Fruit fly (Drosophila melanogaster) whole organism, prepupa: ENCODE measurements around the gene gammaTub37C.

ENCODE experiments used
- CG10669 ChIP-seq: fragments of 200-800 bp; sonication (Bioruptor generic); optimal IDR thresholded peaks from 3 replicates; lab custom pipeline; 2018; ENCODE audit warnings: missing biosample characterization, mild to moderate bottlenecking, missing genetic modification characterization, moderate library complexity
- CG11762 ChIP-seq: fragments of 200-800 bp; sonication (Bioruptor generic); optimal IDR thresholded peaks from 3 replicates; lab custom pipeline; 2016; ENCODE audit warnings: missing biosample characterization, missing genetic modification characterization; ENCODE audit not compliant: insufficient read depth
- CG15336 ChIP-seq: fragments of 200-800 bp; sonication (Bioruptor generic); IDR thresholded peaks from 2 replicates; pipeline ENCODE4 v1.3.6; 2022; ENCODE audit warnings: missing biosample characterization, missing genetic modification characterization
- CG1621 ChIP-seq: fragments of 200-800 bp; sonication (Bioruptor generic); optimal IDR thresholded peaks from 3 replicates; lab custom pipeline; 2018; ENCODE audit warnings: missing biosample characterization, mild to moderate bottlenecking, missing genetic modification characterization
- CG16779 ChIP-seq: fragments of 200-800 bp; sonication (Bioruptor generic); optimal IDR thresholded peaks from 3 replicates; lab custom pipeline; 2017; ENCODE audit warnings: missing biosample characterization, mild to moderate bottlenecking, missing genetic modification characterization
- CG3032 ChIP-seq: fragments of 200-800 bp; optimal IDR thresholded peaks from 2 replicates; lab custom pipeline; 2019; ENCODE audit warnings: missing biosample characterization, mild to moderate bottlenecking, missing genetic modification characterization, moderate library complexity
- CG31627 ChIP-seq: fragments of 200-800 bp; sonication (Bioruptor generic); optimal IDR thresholded peaks from 3 replicates; lab custom pipeline; 2016; ENCODE audit warnings: missing biosample characterization, missing genetic modification characterization
- CG34406 ChIP-seq: fragments of 200-800 bp; sonication (Bioruptor generic); optimal IDR thresholded peaks from 3 replicates; lab custom pipeline; 2016; ENCODE audit warnings: missing biosample characterization, missing genetic modification characterization
- CG4318 ChIP-seq: fragments of 200-800 bp; sonication (Bioruptor generic); optimal IDR thresholded peaks from 3 replicates; lab custom pipeline; 2017; ENCODE audit warnings: missing biosample characterization, mild to moderate bottlenecking, missing genetic modification characterization
- CG6163 ChIP-seq: fragments of 200-800 bp; sonication (Bioruptor generic); IDR thresholded peaks from 3 replicates; pipeline ENCODE4 v1.3.6; 2022; ENCODE audit warnings: missing biosample characterization, missing genetic modification characterization
- CG6792 ChIP-seq: fragments of 200-800 bp; sonication (Bioruptor generic); optimal IDR thresholded peaks from 3 replicates; lab custom pipeline; 2016; ENCODE audit warnings: missing biosample characterization, missing genetic modification characterization
- CG8319 ChIP-seq: fragments of 200-800 bp; sonication (Bioruptor generic); optimal IDR thresholded peaks from 3 replicates; lab custom pipeline; 2016; ENCODE audit warnings: missing biosample characterization, missing genetic modification characterization
- CG8632 ChIP-seq: fragments of 200-800 bp; sonication (Bioruptor generic); optimal IDR thresholded peaks from 3 replicates; lab custom pipeline; 2016; ENCODE audit warnings: missing biosample characterization, missing genetic modification characterization
- CG9139 ChIP-seq: fragments of 200-800 bp; sonication (Bioruptor generic); optimal IDR thresholded peaks from 3 replicates; lab custom pipeline; 2017; ENCODE audit warnings: missing biosample characterization, mild to moderate bottlenecking, missing genetic modification characterization
- Eip75B ChIP-seq: fragments of 200-800 bp; sonication (Bioruptor generic); optimal IDR thresholded peaks from 3 replicates; lab custom pipeline; 2016; ENCODE audit warnings: missing biosample characterization, missing genetic modification characterization
- Eip78C ChIP-seq: fragments of 200-800 bp; sonication (Bioruptor generic); peaks from one replicate; lab custom pipeline; 2016; ENCODE audit warnings: missing biosample characterization, missing genetic modification characterization
- Ets21C ChIP-seq: fragments of 200-800 bp; sonication (Bioruptor generic); optimal IDR thresholded peaks from 3 replicates; lab custom pipeline; 2016; ENCODE audit warnings: missing biosample characterization, missing genetic modification characterization
- Gug ChIP-seq: fragments of 200-800 bp; sonication (Bioruptor generic); IDR thresholded peaks from 2 replicates; pipeline ENCODE4 v1.3.6; 2022; ENCODE audit warnings: missing biosample characterization, missing genetic modification characterization
- Hr38 ChIP-seq: sonication (Bioruptor generic); optimal IDR thresholded peaks from 2 replicates; lab custom pipeline; 2016; ENCODE audit warnings: missing biosample characterization, missing genetic modification characterization
- Hr4 ChIP-seq: fragments of 200-800 bp; sonication (Bioruptor generic); optimal IDR thresholded peaks from 3 replicates; lab custom pipeline; 2016; ENCODE audit warnings: missing biosample characterization, missing genetic modification characterization
- Met ChIP-seq: fragments of 200-800 bp; sonication (Bioruptor generic); optimal IDR thresholded peaks from 3 replicates; lab custom pipeline; 2016; ENCODE audit warnings: missing biosample characterization, missing genetic modification characterization
- OdsH ChIP-seq: fragments of 200-800 bp; sonication (Bioruptor generic); optimal IDR thresholded peaks from 3 replicates; lab custom pipeline; 2016; ENCODE audit warnings: missing biosample characterization, missing genetic modification characterization
- Smox ChIP-seq: fragments of 200-800 bp; sonication (Bioruptor generic); optimal IDR thresholded peaks from 3 replicates; lab custom pipeline; 2016; ENCODE audit warnings: missing biosample characterization, missing genetic modification characterization
- Sox14 ChIP-seq: fragments of 200-800 bp; sonication (Bioruptor generic); optimal IDR thresholded peaks from 3 replicates; lab custom pipeline; 2016; ENCODE audit warnings: missing biosample characterization, missing genetic modification characterization
- Sox15 ChIP-seq: fragments of 200-800 bp; sonication (Bioruptor generic); optimal IDR thresholded peaks from 3 replicates; lab custom pipeline; 2016; ENCODE audit warnings: missing biosample characterization, missing genetic modification characterization
- achi ChIP-seq: fragments of 200-800 bp; sonication (Bioruptor generic); optimal IDR thresholded peaks from 3 replicates; lab custom pipeline; 2016; ENCODE audit warnings: missing biosample characterization, missing genetic modification characterization
- acj6 ChIP-seq: fragments of 200-800 bp; sonication (Bioruptor generic); optimal IDR thresholded peaks from 3 replicates; lab custom pipeline; 2016; ENCODE audit warnings: missing biosample characterization, missing genetic modification characterization
- dsx ChIP-seq: fragments of 200-800 bp; optimal IDR thresholded peaks from 3 replicates; lab custom pipeline; 2019; ENCODE audit warnings: missing biosample characterization, mild to moderate bottlenecking, missing genetic modification characterization, moderate library complexity; ENCODE audit not compliant: poor library complexity, severe bottlenecking
- eg ChIP-seq: fragments of 200-800 bp; sonication (Bioruptor generic); IDR thresholded peaks from 3 replicates; pipeline ENCODE4 v1.3.6; 2022; ENCODE audit warnings: missing biosample characterization, missing genetic modification characterization
- fd59A ChIP-seq: fragments of 200-800 bp; sonication (Bioruptor generic); optimal IDR thresholded peaks from 2 replicates; lab custom pipeline; 2017; ENCODE audit warnings: missing biosample characterization, mild to moderate bottlenecking, missing genetic modification characterization, missing genetic modification reagents
- fkh ChIP-seq: fragments of 200-800 bp; sonication (Bioruptor generic); optimal IDR thresholded peaks from 3 replicates; lab custom pipeline; 2017; ENCODE audit warnings: missing biosample characterization, mild to moderate bottlenecking, missing genetic modification characterization, moderate library complexity
- net ChIP-seq: fragments of 200-800 bp; sonication (Bioruptor generic); optimal IDR thresholded peaks from 3 replicates; lab custom pipeline; 2016; ENCODE audit warnings: missing biosample characterization, missing genetic modification characterization
- pdm3 ChIP-seq: fragments of 200-800 bp; sonication (Bioruptor generic); optimal IDR thresholded peaks from 3 replicates; lab custom pipeline; 2016; ENCODE audit warnings: missing biosample characterization, missing genetic modification characterization
- salr ChIP-seq, 2 experiments: fragments of 200-800 bp; sonication (Bioruptor generic); optimal IDR thresholded peaks; 3 replicates each; lab custom pipeline; 2016 to 2018; ENCODE audit warnings: missing biosample characterization in 2 of 2, missing genetic modification characterization in 2 of 2, mild to moderate bottlenecking in 1 of 2
- spab ChIP-seq: fragments of 200-800 bp; sonication (Bioruptor generic); optimal IDR thresholded peaks from 2 replicates; lab custom pipeline; 2017; ENCODE audit warnings: missing biosample characterization, mild to moderate bottlenecking, missing genetic modification characterization, missing genetic modification reagents
- ss ChIP-seq, 2 experiments: fragments of 200-800 bp; sonication (Bioruptor generic); optimal IDR thresholded peaks; 2 replicates in 1 of 2; 3 replicates in 1 of 2; lab custom pipeline; 2017 to 2018; ENCODE audit warnings: mild to moderate bottlenecking in 2 of 2, missing biosample characterization in 2 of 2, missing genetic modification characterization in 2 of 2, moderate library complexity in 1 of 2
- svp ChIP-seq: fragments of 200-800 bp; sonication (Bioruptor generic); peaks from one replicate; lab custom pipeline; 2016; ENCODE audit warnings: missing biosample characterization, missing genetic modification characterization
- topi ChIP-seq: fragments of 200-800 bp; sonication (Bioruptor generic); optimal IDR thresholded peaks from 3 replicates; lab custom pipeline; 2016; ENCODE audit warnings: missing biosample characterization, missing genetic modification characterization
- vri ChIP-seq: fragments of 200-800 bp; sonication (Bioruptor generic); optimal IDR thresholded peaks from 3 replicates; lab custom pipeline; 2016; ENCODE audit warnings: missing biosample characterization, mild to moderate bottlenecking, missing genetic modification characterization

gammaTub37C gene

DNA sequence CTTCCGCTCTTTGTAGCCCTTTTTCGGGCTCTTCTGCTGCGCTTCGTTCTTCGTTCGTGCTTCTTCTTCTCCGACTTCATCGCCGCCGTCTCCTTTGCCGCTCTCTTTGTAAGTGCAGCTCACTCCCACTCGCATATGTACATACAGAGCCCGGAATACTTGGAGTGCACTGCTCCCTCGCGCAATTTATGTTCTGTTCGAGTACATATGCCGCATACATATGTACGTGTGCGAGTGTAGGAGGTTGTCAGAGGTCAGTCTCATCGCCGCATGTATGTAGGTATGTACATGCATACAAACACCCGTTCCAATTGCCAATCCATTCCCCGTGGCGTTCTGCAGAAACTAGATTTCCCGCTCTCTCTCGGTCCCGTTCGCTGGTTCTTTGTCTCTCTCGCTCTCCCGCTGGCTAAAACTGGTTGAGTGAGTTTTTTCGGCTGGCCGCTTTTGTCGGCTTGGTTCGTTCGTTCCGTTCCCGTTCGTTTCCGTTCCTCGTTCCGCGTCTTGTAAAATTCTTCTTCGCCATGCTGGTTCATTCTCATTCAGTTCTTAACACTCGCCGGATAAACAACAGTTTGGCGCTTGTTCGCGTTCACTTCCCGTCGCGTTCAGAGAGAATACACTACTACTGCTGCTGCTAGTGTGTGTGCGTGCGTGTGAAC lies 27.4 kb downstream of the gammaTub37C start (continued):
- TF ChIP-seq Gug (GFP tag; lab: Robert Waterston, UW) (no peak), CG8319 (GFP tag; lab: Kevin White, UChicago) (no peak), Eip78C (GFP tag; lab: Kevin White, UChicago) (peak; percentile 86), Sox14 (GFP tag; lab: Kevin White, UChicago) (peak; percentile 77), Ets21C (GFP tag; lab: Kevin White, UChicago) (no peak), CG11762 (GFP tag; lab: Kevin White, UChicago) (no peak), Sox15 (GFP tag; lab: Kevin White, UChicago) (no peak), fkh (GFP tag; lab: Kevin White, UChicago) (no peak), vri (GFP tag; lab: Kevin White, UChicago) (peak; percentile 59), CG3032 (no peak), spab (GFP tag; lab: Kevin White, UChicago) (no peak), Hr4 (GFP tag; lab: Kevin White, UChicago) (no peak), salr (GFP tag; optimal IDR thresholded peaks at IDR 0.05; lab: Kevin White, UChicago) (peak in 1 of 2 experiments; percentile 29), Met (GFP tag; lab: Kevin White, UChicago) (peak; percentile 56), CG34406 (GFP tag; lab: Kevin White, UChicago) (no peak), net (GFP tag; lab: Kevin White, UChicago) (peak; percentile 61), Eip75B (GFP tag; lab: Kevin White, UChicago) (peak; percentile 60)
- TF ChIP-seq, all 60 proteins: peak for 28

DNA sequence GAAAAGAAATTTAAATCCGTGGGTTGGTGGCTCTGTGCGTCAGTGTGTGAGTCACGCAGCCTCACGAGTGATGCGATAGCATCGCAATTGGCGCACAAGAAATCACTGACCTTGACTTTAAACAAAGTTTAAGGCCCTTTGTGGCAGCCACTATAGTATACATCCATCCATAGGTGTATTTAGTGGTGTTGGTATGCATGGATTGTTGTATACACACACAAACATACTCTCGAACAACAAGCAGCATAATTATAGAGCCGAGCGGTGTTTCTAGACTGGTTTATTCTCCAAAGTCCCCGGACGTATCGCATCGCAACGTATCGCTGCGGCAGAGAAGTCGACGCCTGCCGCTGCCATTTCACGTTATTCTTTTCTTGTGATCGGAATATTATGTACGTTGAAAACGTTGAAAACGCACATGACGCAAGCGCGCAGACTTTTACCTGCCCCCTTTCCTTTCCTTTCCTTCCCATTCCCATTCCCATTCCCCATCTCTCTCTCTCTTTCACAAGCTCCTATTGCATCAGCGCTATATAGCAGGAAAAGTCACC lies 28.7 kb downstream of the gammaTub37C start:
- TF ChIP-seq eg (GFP tag; lab: Robert Waterston, UW) (no peak), CG10669 (no peak), fd59A (GFP tag; lab: Kevin White, UChicago) (no peak), salr (GFP tag; optimal IDR thresholded peaks at IDR 0.05; lab: Kevin White, UChicago) (no peak), CG11762 (GFP tag; lab: Kevin White, UChicago) (no peak), CG1621 (tag; lab: Kevin White, UChicago) (peak; percentile 29), Hr38 (GFP tag; lab: Kevin White, UChicago) (no peak), CG31627 (GFP tag; lab: Kevin White, UChicago) (no peak), OdsH (no peak), Gug (GFP tag; lab: Robert Waterston, UW) (no peak), achi (GFP tag; lab: Kevin White, UChicago) (no peak), Sox14 (GFP tag; lab: Kevin White, UChicago) (no peak), CG6163 (GFP tag; lab: Robert Waterston, UW) (peak; percentile 39; the same call in 1 of the 3 replicates), svp (GFP tag; lab: Kevin White, UChicago) (no peak), CG6792 (GFP tag; lab: Kevin White, UChicago) (no peak), ss (GFP tag; optimal IDR thresholded peaks at IDR 0.05; lab: Kevin White, UChicago) (peak in 1 of 2 experiments; percentile 68), CG15336 (GFP tag; lab: Robert Waterston, UW) (no peak), topi (no peak), dsx (peak; percentile 12), pdm3 (GFP tag; lab: Kevin White, UChicago) (no peak), CG8632 (no peak), Smox (GFP tag; lab: Kevin White, UChicago) (no peak), CG4318 (no peak), Hr4 (GFP tag; lab: Kevin White, UChicago) (no peak), CG9139 (GFP tag; lab: Kevin White, UChicago) (no peak), acj6 (GFP tag; lab: Kevin White, UChicago) (no peak), fkh (GFP tag; lab: Kevin White, UChicago) (peak; percentile 47), Met (GFP tag; lab: Kevin White, UChicago) (no peak), CG16779 (tag; lab: Kevin White, UChicago) (no peak)
